Worm (Caenorhabditis elegans): ENCODE results near the gene lys-6.

DNA sequence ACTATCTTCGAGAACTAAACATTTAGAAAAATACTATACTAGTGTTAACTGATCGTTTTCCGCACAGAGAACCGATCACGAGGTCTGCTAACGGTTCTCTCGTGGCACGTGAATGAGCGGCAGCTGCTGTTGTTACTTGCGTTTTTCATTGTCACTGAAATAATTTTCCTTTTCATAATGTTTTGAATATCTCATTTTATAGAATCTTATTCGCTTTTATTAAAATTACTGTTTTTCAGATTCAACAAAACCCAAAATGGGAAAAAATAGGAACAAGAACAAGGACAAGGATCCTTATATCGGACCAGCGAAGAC, 8.6 kb upstream of the lys-6 start, which contains the start of gene F58B3.6:
- TF ChIP-seq W03F9.2 (tag; optimal IDR thresholded peaks at IDR 0.05), result no peak
- TF ChIP-seq dao-5 (tag; optimal IDR thresholded peaks at IDR 0.05), result no peak
- no peak for TF ChIP-seq him-1 (tag; optimal IDR thresholded peaks at IDR 0.05)

Measured in whole organism, L4/young adult.